Fruit fly (Drosophila melanogaster): Measurements from ENCODE around the gene Aps.

The Aps gene

dm6 chr3L:10928801-10929200, 29.9 kb upstream of the Aps start (continued):
- no peak for TF ChIP-seq dac (GFP tag; optimal IDR thresholded peaks at IDR 0.05)
- TF ChIP-seq esn (GFP tag; optimal IDR thresholded peaks at IDR 0.05): peak; percentile 64
- no peak for TF ChIP-seq Sox102F (GFP tag; optimal IDR thresholded peaks at IDR 0.05)
- peak; percentile 78 for TF ChIP-seq svp (GFP tag)
- peak; percentile 91 for TF ChIP-seq Lpt (GFP tag; optimal IDR thresholded peaks at IDR 0.05)
- TF ChIP-seq Sox15 (GFP tag; optimal IDR thresholded peaks at IDR 0.05): peak; percentile 23
- peak; percentile 41 for TF ChIP-seq CG6792 (GFP tag; optimal IDR thresholded peaks at IDR 0.05)
- peak; percentile 68 for TF ChIP-seq CG32006 (GFP tag; optimal IDR thresholded peaks at IDR 0.05)
- TF ChIP-seq Eip93F (GFP tag; optimal IDR thresholded peaks at IDR 0.05): peak; percentile 33
- TF ChIP-seq CG16779 (tag; optimal IDR thresholded peaks at IDR 0.05): peak; percentile 73
- peak; percentile 52 for TF ChIP-seq CG8632 (GFP tag; optimal IDR thresholded peaks at IDR 0.05)
- TF ChIP-seq fd85E (GFP tag; optimal IDR thresholded peaks at IDR 0.05): peak; percentile 62
- TF ChIP-seq eg (GFP tag; IDR thresholded peaks at IDR 0.05): peak; percentile 66
- peak; percentile 95 for TF ChIP-seq CG10669 (GFP tag; optimal IDR thresholded peaks at IDR 0.05)
- TF ChIP-seq CG8119 (GFP tag; IDR thresholded peaks at IDR 0.05): peak; percentile 51; the same call in 2 of the 3 replicates
- peak; percentile 47 for TF ChIP-seq pdm3 (GFP tag; optimal IDR thresholded peaks at IDR 0.05)

- no peak for TF ChIP-seq CG6854 (GFP tag; optimal IDR thresholded peaks at IDR 0.05)
- no peak for TF ChIP-seq Sox15 (GFP tag; optimal IDR thresholded peaks at IDR 0.05)
- peak; percentile 49 for TF ChIP-seq spab (GFP tag; optimal IDR thresholded peaks at IDR 0.05)
- peak; percentile 19 for TF ChIP-seq CG11902 (GFP tag; optimal IDR thresholded peaks at IDR 0.05)
- TF ChIP-seq CG3919 (GFP tag; optimal IDR thresholded peaks at IDR 0.05): peak; percentile 67
- no peak for TF ChIP-seq Hr38 (GFP tag; optimal IDR thresholded peaks at IDR 0.05)
- TF ChIP-seq CG11762 (GFP tag; optimal IDR thresholded peaks at IDR 0.05; ENCODE audit: insufficient read depth): peak; percentile 52
- TF ChIP-seq achi (GFP tag; optimal IDR thresholded peaks at IDR 0.05): peak; percentile 69
- peak; percentile 30 for TF ChIP-seq fd59A (GFP tag; optimal IDR thresholded peaks at IDR 0.05)
- TF ChIP-seq Eip93F (GFP tag; optimal IDR thresholded peaks at IDR 0.05): no peak
- TF ChIP-seq cyc (GFP tag; optimal IDR thresholded peaks at IDR 0.05): no peak
- TF ChIP-seq vri (GFP tag; optimal IDR thresholded peaks at IDR 0.05): no peak
- no peak for TF ChIP-seq Ets21C (GFP tag; optimal IDR thresholded peaks at IDR 0.05)
- peak; percentile 39 for TF ChIP-seq topi (GFP tag; optimal IDR thresholded peaks at IDR 0.05)
- TF ChIP-seq Ets96B (tag; optimal IDR thresholded peaks at IDR 0.05): peak; percentile 58
- TF ChIP-seq eg (GFP tag; IDR thresholded peaks at IDR 0.05): peak; percentile 61; the same call in 2 of the 3 replicates
- peak; percentile 45 for TF ChIP-seq acj6 (GFP tag; optimal IDR thresholded peaks at IDR 0.05)
- TF ChIP-seq CG6792 (GFP tag; optimal IDR thresholded peaks at IDR 0.05): peak; percentile 51
- TF ChIP-seq CG9139 (GFP tag; optimal IDR thresholded peaks at IDR 0.05): peak; percentile 38
- peak; percentile 14 to 36 for TF ChIP-seq ss (GFP tag; optimal IDR thresholded peaks at IDR 0.05)
- TF ChIP-seq Eip78C (GFP tag): peak; percentile 92
- peak; percentile 34 for TF ChIP-seq esn (GFP tag; optimal IDR thresholded peaks at IDR 0.05)
- peak; percentile 33 for TF ChIP-seq lz (GFP tag; optimal IDR thresholded peaks at IDR 0.05)
- peak; percentile 62 for TF ChIP-seq CG34406 (GFP tag; optimal IDR thresholded peaks at IDR 0.05)
- TF ChIP-seq CG16779 (tag; optimal IDR thresholded peaks at IDR 0.05): no peak
- no peak for TF ChIP-seq Sox102F (GFP tag; optimal IDR thresholded peaks at IDR 0.05)
- TF ChIP-seq CG8119 (GFP tag; IDR thresholded peaks at IDR 0.05): peak; percentile 71
- peak; percentile 13 for TF ChIP-seq Blimp-1 (GFP tag; optimal IDR thresholded peaks at IDR 0.05)
- TF ChIP-seq fd85E (GFP tag; optimal IDR thresholded peaks at IDR 0.05): no peak
- no peak for TF ChIP-seq fkh (GFP tag; optimal IDR thresholded peaks at IDR 0.05)
- TF ChIP-seq CG3032 (tag; optimal IDR thresholded peaks at IDR 0.05): peak; percentile 54
- peak; percentile 33 for TF ChIP-seq Sox14 (GFP tag; optimal IDR thresholded peaks at IDR 0.05)
- TF ChIP-seq Met (GFP tag; optimal IDR thresholded peaks at IDR 0.05): peak; percentile 35
- peak; percentile 52 for TF ChIP-seq dsx (GFP tag; optimal IDR thresholded peaks at IDR 0.05; ENCODE audit: poor library complexity, severe bottlenecking)
- peak; percentile 60 for TF ChIP-seq CG6163 (GFP tag; IDR thresholded peaks at IDR 0.05)
- peak; percentile 60 for TF ChIP-seq CG10631 (GFP tag; optimal IDR thresholded peaks at IDR 0.05)
- TF ChIP-seq Eip75B (GFP tag; optimal IDR thresholded peaks at IDR 0.05): peak; percentile 53
- peak; percentile 67 for TF ChIP-seq CG6808 (GFP tag; optimal IDR thresholded peaks at IDR 0.05)
- TF ChIP-seq CG8319 (GFP tag; optimal IDR thresholded peaks at IDR 0.05): peak; percentile 39
- TF ChIP-seq CG1621 (tag; optimal IDR thresholded peaks at IDR 0.05): peak; percentile 30
- TF ChIP-seq CG31627 (GFP tag; optimal IDR thresholded peaks at IDR 0.05): peak; percentile 14
- TF ChIP-seq Gug (GFP tag; IDR thresholded peaks at IDR 0.05): peak; percentile 48
- TF ChIP-seq CG32006 (GFP tag; optimal IDR thresholded peaks at IDR 0.05): peak; percentile 71
Measured at dm6 chr3L:10927953-10928352, 29.0 kb upstream of the Aps start.

All from whole organism, prepupa.